Fruit fly (Drosophila melanogaster) whole organism, embryonic: ENCODE data around the gene msn.

Experiments
- CG12219 ChIP-seq: fragments of 200-800 bp; sonication (Bioruptor generic); optimal IDR thresholded peaks from 3 replicates; lab custom pipeline; 2018; ENCODE audit warnings: missing biosample characterization, mild to moderate bottlenecking, missing genetic modification characterization
- CG12659 ChIP-seq: fragments of 200-800 bp; sonication (Bioruptor generic); optimal IDR thresholded peaks from 3 replicates; lab custom pipeline; 2017; ENCODE audit warnings: mild to moderate bottlenecking, missing biosample characterization, missing genetic modification reagents, missing genetic modification characterization
- CG18011 ChIP-seq: fragments of 200-800 bp; sonication (Bioruptor generic); optimal IDR thresholded peaks from 2 replicates; lab custom pipeline; 2017; ENCODE audit warnings: missing biosample characterization, missing genetic modification characterization, mild to moderate bottlenecking, moderate library complexity, missing genotype
- CG4820 ChIP-seq: fragments of 200-800 bp; sonication (Bioruptor generic); optimal IDR thresholded peaks from 3 replicates; lab custom pipeline; 2016; ENCODE audit warnings: missing biosample characterization, missing genetic modification characterization
- CG5953 ChIP-seq: fragments of 200-800 bp; sonication (Bioruptor generic); IDR thresholded peaks from 2 replicates; pipeline ENCODE4 v1.3.6; 2022; ENCODE audit warnings: missing biosample characterization, missing genetic modification characterization
- CG8924 ChIP-seq: fragments of 200-800 bp; optimal IDR thresholded peaks from 3 replicates; lab custom pipeline; 2019; ENCODE audit warnings: missing biosample characterization, mild to moderate bottlenecking, missing genetic modification characterization, moderate library complexity
- Fer1 ChIP-seq: fragments of 200-800 bp; sonication (Bioruptor generic); optimal IDR thresholded peaks from 2 replicates; lab custom pipeline; 2017; ENCODE audit warnings: missing biosample characterization, mild to moderate bottlenecking, missing genetic modification characterization
- HmgD ChIP-seq: fragments of 200-800 bp; sonication (Bioruptor generic); optimal IDR thresholded peaks from 3 replicates; lab custom pipeline; 2016; ENCODE audit warnings: missing biosample characterization, missing genetic modification characterization
- Poxn ChIP-seq: fragments of 200-800 bp; sonication (Bioruptor generic); IDR thresholded peaks from 2 replicates; pipeline ENCODE4 v1.3.6; 2022; ENCODE audit warnings: missing biosample characterization, missing genetic modification characterization
- crp ChIP-seq, 2 experiments: fragments of 200-800 bp; sonication (Bioruptor generic); optimal IDR thresholded peaks; 2 replicates in 1 of 2; 3 replicates in 1 of 2; lab custom pipeline; 2017; ENCODE audit warnings: missing biosample characterization in 2 of 2, missing genetic modification characterization in 2 of 2, mild to moderate bottlenecking in 1 of 2, moderate library complexity in 1 of 2
- fd102C ChIP-seq: fragments of 200-800 bp; sonication (Bioruptor generic); optimal IDR thresholded peaks from 2 replicates; lab custom pipeline; 2018; ENCODE audit warnings: missing biosample characterization, mild to moderate bottlenecking, missing genetic modification characterization, moderate library complexity

dm6 chr3L:2590764-2591309 is 4.5 kb upstream of the msn start:
- no peak for TF ChIP-seq CG18011 (GFP tag; lab: Kevin White, UChicago)
- TF ChIP-seq CG5953 (GFP tag; lab: Robert Waterston, UW), result no peak
- no peak for TF ChIP-seq HmgD (GFP tag; lab: Kevin White, UChicago)
- peak in 1 of 2 experiments; percentile 61 for TF ChIP-seq crp (GFP tag; optimal IDR thresholded peaks at IDR 0.05; lab: Kevin White, UChicago)
- TF ChIP-seq Poxn (GFP tag; lab: Robert Waterston, UW), result no peak
- TF ChIP-seq CG8924 (tag; lab: Kevin White, UChicago), result peak; percentile 34
- TF ChIP-seq CG4820, result no peak
- TF ChIP-seq fd102C (GFP tag; lab: Kevin White, UChicago), result no peak
- TF ChIP-seq CG12219 (GFP tag; lab: Kevin White, UChicago), result no peak
- TF ChIP-seq CG12659 (GFP tag; lab: Kevin White, UChicago), result no peak
- TF ChIP-seq Fer1, result no peak
